Fruit fly (Drosophila melanogaster): ENCODE results near the gene CG33234.

The CG33234 gene

DNA sequence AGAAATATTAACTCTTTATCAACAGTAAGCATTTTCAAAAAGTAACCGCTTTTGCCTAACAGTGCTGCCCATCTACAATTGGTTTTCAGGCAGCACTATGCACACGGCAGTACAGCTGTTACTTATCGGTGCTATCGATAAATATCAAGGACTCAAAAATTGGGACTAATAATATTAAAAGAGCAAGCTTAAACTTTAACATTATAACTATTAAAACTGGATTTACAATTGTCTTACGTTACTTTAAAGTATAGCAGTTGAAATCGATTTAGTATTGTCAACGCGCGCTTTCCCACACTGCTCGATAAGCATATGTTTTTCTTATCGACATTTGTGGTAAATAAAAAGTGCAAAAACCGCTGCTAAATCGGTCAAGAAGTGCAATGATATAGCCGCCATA, 30.0 kb upstream of the CG33234 start, which contains the start of the genes CG42245 and MEP-1 (continued):
- TF ChIP-seq row (GFP tag; IDR thresholded peaks at IDR 0.05) (no peak), CG15514 (GFP tag; optimal IDR thresholded peaks at IDR 0.05) (peak; percentile 64), HLH4C (GFP tag; IDR thresholded peaks at IDR 0.05; ENCODE audit: partially characterized antibody) (peak; percentile 84), CG33557 (GFP tag; optimal IDR thresholded peaks at IDR 0.05) (peak; percentile 29), pho (GFP tag; optimal IDR thresholded peaks at IDR 0.05) (peak; percentile 30), CG17361 (GFP tag; IDR thresholded peaks at IDR 0.05) (peak; percentile 49; the same call in 1 of the 3 replicates), CG18619 (GFP tag; optimal IDR thresholded peaks at IDR 0.05) (peak; percentile 25), Asciz (GFP tag; optimal IDR thresholded peaks at IDR 0.05) (peak; percentile 14), zfh1 (GFP tag; IDR thresholded peaks at IDR 0.05) (peak; percentile 36; the same call in 1 of the 3 replicates), CG9215 (GFP tag; IDR thresholded peaks at IDR 0.05) (no peak), CG9437 (GFP tag; optimal IDR thresholded peaks at IDR 0.05) (no peak), sens (GFP tag) (peak; percentile 92), HHEX (GFP tag; optimal IDR thresholded peaks at IDR 0.05) (peak; percentile 48), btn (GFP tag; optimal IDR thresholded peaks at IDR 0.05) (no peak), Lpt (GFP tag; optimal IDR thresholded peaks at IDR 0.05) (no peak), CG3838 (GFP tag; optimal IDR thresholded peaks at IDR 0.05) (no peak), zfh2 (GFP tag; optimal IDR thresholded peaks at IDR 0.05) (peak; percentile 33), CG9727 (GFP tag; optimal IDR thresholded peaks at IDR 0.05) (peak; percentile 42), gsb-n (tag; optimal IDR thresholded peaks at IDR 0.05) (no peak), scrt (GFP tag; optimal IDR thresholded peaks at IDR 0.05) (peak; percentile 2), CG7271 (tag; optimal IDR thresholded peaks at IDR 0.05) (peak; percentile 36), B-H2 (GFP tag; optimal IDR thresholded peaks at IDR 0.05) (peak; percentile 30), CG2129 (GFP tag; IDR thresholded peaks at IDR 0.05; ENCODE audit: partially characterized antibody) (no peak), fd3F (GFP tag; optimal IDR thresholded peaks at IDR 0.05) (no peak), run (tag; optimal IDR thresholded peaks at IDR 0.05) (peak; percentile 34), amos (GFP tag; IDR thresholded peaks at IDR 0.05; ENCODE audit: partially characterized antibody) (peak; percentile 68), Bteb2 (GFP tag; optimal IDR thresholded peaks at IDR 0.05) (peak; percentile 70), CG1602 (GFP tag; optimal IDR thresholded peaks at IDR 0.05) (peak; percentile 26), CG4404 (GFP tag; IDR thresholded peaks at IDR 0.05) (no peak), HmgD (GFP tag; optimal IDR thresholded peaks at IDR 0.05) (no peak), dimm (GFP tag; IDR thresholded peaks at IDR 0.05) (no peak), vnd (GFP tag; IDR thresholded peaks at IDR 0.05; ENCODE audit: partially characterized antibody) (peak; percentile 48; the same call in 1 of the 3 replicates), Trl (optimal IDR thresholded peaks at IDR 0.05) (no peak), Trl (GFP tag; optimal IDR thresholded peaks at IDR 0.05) (peak; percentile 52), cwo (GFP tag; optimal IDR thresholded peaks at IDR 0.05) (no peak), lab (GFP tag; optimal IDR thresholded peaks at IDR 0.05) (peak; percentile 46), Dip3 (GFP tag; optimal IDR thresholded peaks at IDR 0.05) (peak; percentile 54), disco-r (GFP tag; optimal IDR thresholded peaks at IDR 0.05) (no peak), CG34224 (GFP tag; IDR thresholded peaks at IDR 0.05; ENCODE audit: partially characterized antibody) (peak; percentile 41; the same call in 1 of the 3 replicates), CHES-1-like (GFP tag; optimal IDR thresholded peaks at IDR 0.05) (peak; percentile 41), NC2α (GFP tag; optimal IDR thresholded peaks at IDR 0.05) (peak; percentile 41), CG8924 (tag; optimal IDR thresholded peaks at IDR 0.05) (peak; percentile 50), mam (GFP tag; optimal IDR thresholded peaks at IDR 0.05) (peak; percentile 34), nerfin-1 (tag; optimal IDR thresholded peaks at IDR 0.05) (peak; percentile 24), CG15073 (GFP tag; optimal IDR thresholded peaks at IDR 0.05) (no peak), CG16813 (GFP tag; IDR thresholded peaks at IDR 0.05; ENCODE audit: partially characterized antibody) (peak; percentile 62), Mad (GFP tag; optimal IDR thresholded peaks at IDR 0.05) (peak; percentile 54), CG1233 (GFP tag; optimal IDR thresholded peaks at IDR 0.05) (peak; percentile 21), sens-2 (GFP tag; IDR thresholded peaks at IDR 0.05) (no peak), CG18011 (GFP tag; optimal IDR thresholded peaks at IDR 0.05) (peak; percentile 29), schlank (tag; optimal IDR thresholded peaks at IDR 0.05) (no peak)

Measured in whole organism, embryonic.